Fruit fly (Drosophila melanogaster) whole organism, adult: ENCODE data around the gene CG9782.

Source experiments
- CG11617 ChIP-seq: fragments of 200-800 bp; sonication (Bioruptor generic); optimal IDR thresholded peaks from 2 replicates; lab custom pipeline; 2017; ENCODE audit warnings: mild to moderate bottlenecking, missing biosample characterization, missing genetic modification reagents, missing genetic modification characterization
- CG1620 ChIP-seq: fragments of 200-800 bp; sonication (Bioruptor generic); optimal IDR thresholded peaks from 2 replicates; lab custom pipeline; 2016; ENCODE audit warnings: missing biosample characterization, missing genetic modification characterization
- Clk ChIP-seq: fragments of 200-800 bp; sonication (Bioruptor generic); optimal IDR thresholded peaks from 2 replicates; lab custom pipeline; 2017; ENCODE audit warnings: missing biosample characterization, missing genetic modification characterization

dm6 chrX:16655724-16656235 is 34.4 kb upstream of the CG9782 start:
- no peak for TF ChIP-seq CG11617
- no peak for TF ChIP-seq CG1620 (GFP tag; lab: Kevin White, UChicago)
- no peak for TF ChIP-seq Clk
